Worm (Caenorhabditis elegans) whole organism, L2 larva: ENCODE measurements around the gene nspa-10.

ENCODE experiments used
- aly-2 ChIP-seq: fragments of 150-350 bp; optimal IDR thresholded peaks from 2 replicates; lab custom pipeline; 2014; ENCODE audit warnings: missing biosample characterization, missing genetic modification characterization
- ceh-16 ChIP-seq: fragments of 150-350 bp; optimal IDR thresholded peaks from 2 replicates; lab custom pipeline; 2014; ENCODE audit warnings: missing biosample characterization, missing genetic modification characterization
- elt-1 ChIP-seq: fragments of 150-350 bp; optimal IDR thresholded peaks from 2 replicates; lab custom pipeline; 2014; ENCODE audit warnings: missing biosample characterization, missing genetic modification characterization
- nhr-12 ChIP-seq: fragments of 150-350 bp; optimal IDR thresholded peaks from 2 replicates; lab custom pipeline; 2014; ENCODE audit warnings: missing biosample characterization, missing genetic modification characterization
- nhr-6 ChIP-seq: fragments of 150-350 bp; optimal IDR thresholded peaks from 2 replicates; lab custom pipeline; 2014; ENCODE audit warnings: missing biosample characterization, missing genetic modification characterization
- snpc-4 ChIP-seq: fragments of 150-350 bp; optimal IDR thresholded peaks from 2 replicates; lab custom pipeline; 2014; ENCODE audit warnings: missing biosample characterization, missing genetic modification characterization

- TF ChIP-seq snpc-4 (tag; lab: Kevin White, UChicago) (no peak), ceh-16 (tag; lab: Kevin White, UChicago) (no peak), aly-2 (no peak), nhr-6 (tag; lab: Kevin White, UChicago) (no peak), elt-1 (tag; lab: Kevin White, UChicago) (no peak), nhr-12 (no peak)
Observed at ce11 chrV:14744824-14745223, 5.4 kb downstream of the nspa-10 start.
